Worm (Caenorhabditis elegans): Measurements from ENCODE around the gene Y75B12B.11.

The Y75B12B.11 gene

ce11 chrV:15186259-15186927 is 4.7 kb upstream of the Y75B12B.11 start, which contains the start of gene Y75B12B.3:
Gene Y75B12B.3, minus strand, starts transcription at chrV:15186279.
- no peak for TF ChIP-seq fkh-6 (tag; optimal IDR thresholded peaks at IDR 0.05)
- no peak for TF ChIP-seq ahr-1 (tag; optimal IDR thresholded peaks at IDR 0.05)
- TF ChIP-seq ceh-31 (tag; optimal IDR thresholded peaks at IDR 0.05): no peak
- TF ChIP-seq ama-1 (optimal IDR thresholded peaks at IDR 0.05): no peak
- no peak for TF ChIP-seq ceh-6 (GFP tag; optimal IDR thresholded peaks at IDR 0.05)
- no peak for TF ChIP-seq ttx-3 (tag; optimal IDR thresholded peaks at IDR 0.05)

ce11 chrV:15187083-15188057 is 3.7 kb upstream of the Y75B12B.11 start, which contains the start of the genes cyn-7 and bath-36:
Gene cyn-7, minus strand, starts transcription at chrV:15187378.
Gene bath-36, plus strand, starts transcription at chrV:15187888.
- TF ChIP-seq pag-3 (tag; optimal IDR thresholded peaks at IDR 0.05; ENCODE audit: borderline replicate concordance): no peak
- TF ChIP-seq ceh-9 (tag; optimal IDR thresholded peaks at IDR 0.05): no peak
- peak; percentile 13 for TF ChIP-seq ceh-34 (tag; optimal IDR thresholded peaks at IDR 0.05)
- no peak for TF ChIP-seq elt-4 (tag; optimal IDR thresholded peaks at IDR 0.05)
- no peak for TF ChIP-seq F13H6.1 (tag; optimal IDR thresholded peaks at IDR 0.05)
- TF ChIP-seq ceh-18 (tag; optimal IDR thresholded peaks at IDR 0.05): peak; percentile 48
- TF ChIP-seq ama-1 (optimal IDR thresholded peaks at IDR 0.05): no peak
- TF ChIP-seq K09A11.1 (tag; optimal IDR thresholded peaks at IDR 0.05; ENCODE audit: insufficient read depth): no peak
- no peak for TF ChIP-seq ceh-45 (GFP tag; IDR thresholded peaks at IDR 0.05)
- TF ChIP-seq ztf-16 (tag; optimal IDR thresholded peaks at IDR 0.05): no peak
- TF ChIP-seq unc-55 (GFP tag; optimal IDR thresholded peaks at IDR 0.05): peak; percentile 1
- TF ChIP-seq lin-11 (tag; optimal IDR thresholded peaks at IDR 0.05): no peak
- TF ChIP-seq nfya-1 (tag; optimal IDR thresholded peaks at IDR 0.05): peak; percentile 46
- TF ChIP-seq unc-42 (tag; optimal IDR thresholded peaks at IDR 0.05): peak; percentile 29
- no peak for TF ChIP-seq nhr-11 (tag; optimal IDR thresholded peaks at IDR 0.05)
- no peak for TF ChIP-seq hlh-6 (tag; optimal IDR thresholded peaks at IDR 0.05)
- no peak for TF ChIP-seq unc-86 (tag; optimal IDR thresholded peaks at IDR 0.05)
- no peak for TF ChIP-seq ceh-22 (tag; optimal IDR thresholded peaks at IDR 0.05)
- TF ChIP-seq ceh-6 (GFP tag; optimal IDR thresholded peaks at IDR 0.05): no peak
- TF ChIP-seq ets-4 (tag; optimal IDR thresholded peaks at IDR 0.05): peak; percentile 13
- no peak for TF ChIP-seq che-1 (tag; optimal IDR thresholded peaks at IDR 0.05)
- no peak for TF ChIP-seq hlh-13 (GFP tag; optimal IDR thresholded peaks at IDR 0.05)
- no peak for TF ChIP-seq pha-2 (tag; optimal IDR thresholded peaks at IDR 0.05)
- TF ChIP-seq fkh-6 (tag; optimal IDR thresholded peaks at IDR 0.05): no peak
- TF ChIP-seq tbx-2 (tag; optimal IDR thresholded peaks at IDR 0.05): peak; percentile 39
- TF ChIP-seq ceh-31 (tag; optimal IDR thresholded peaks at IDR 0.05): peak; percentile 36
- peak; percentile 27 for TF ChIP-seq elt-2 (tag; optimal IDR thresholded peaks at IDR 0.05)
- no peak for TF ChIP-seq gmeb-2 (tag; optimal IDR thresholded peaks at IDR 0.05)
- TF ChIP-seq fax-1 (tag; optimal IDR thresholded peaks at IDR 0.05): no peak
- no peak for TF ChIP-seq T23F11.4 (GFP tag; optimal IDR thresholded peaks at IDR 0.05)
- TF ChIP-seq mec-3 (tag; optimal IDR thresholded peaks at IDR 0.05; ENCODE audit: borderline replicate concordance): no peak
- TF ChIP-seq ceh-48 (tag; optimal IDR thresholded peaks at IDR 0.05): no peak
- no peak for TF ChIP-seq odd-2 (tag; optimal IDR thresholded peaks at IDR 0.05)

- TF ChIP-seq nfya-1 (tag; optimal IDR thresholded peaks at IDR 0.05): peak; percentile 66
- no peak for TF ChIP-seq hlh-6 (tag; optimal IDR thresholded peaks at IDR 0.05)
- peak; percentile 58 for TF ChIP-seq dve-1 (tag; optimal IDR thresholded peaks at IDR 0.05)
- no peak for TF ChIP-seq ceh-22 (tag; optimal IDR thresholded peaks at IDR 0.05)
- peak; percentile 63 for TF ChIP-seq ceh-31 (tag; optimal IDR thresholded peaks at IDR 0.05)
- TF ChIP-seq ahr-1 (tag; optimal IDR thresholded peaks at IDR 0.05): no peak
- TF ChIP-seq ceh-18 (tag; optimal IDR thresholded peaks at IDR 0.05): peak; percentile 36
- TF ChIP-seq unc-55 (GFP tag; optimal IDR thresholded peaks at IDR 0.05): peak; percentile 40
- TF ChIP-seq unc-42 (tag; optimal IDR thresholded peaks at IDR 0.05): peak; percentile 76
- peak; percentile 16 for TF ChIP-seq tbx-2 (tag; optimal IDR thresholded peaks at IDR 0.05)
- TF ChIP-seq ceh-48 (tag; optimal IDR thresholded peaks at IDR 0.05): peak; percentile 30
- peak; percentile 12 for TF ChIP-seq pros-1 (tag; optimal IDR thresholded peaks at IDR 0.05)
These were observed 1.5 kb upstream of the Y75B12B.11 start, which contains the start of gene cyn-3 for ce11 chrV:15189567-15189966. Gene cyn-3, plus strand, starts transcription at chrV:15189927.
